Fruit fly (Drosophila melanogaster): Measurements from ENCODE around the gene Ref2.

Ref2 gene

DNA sequence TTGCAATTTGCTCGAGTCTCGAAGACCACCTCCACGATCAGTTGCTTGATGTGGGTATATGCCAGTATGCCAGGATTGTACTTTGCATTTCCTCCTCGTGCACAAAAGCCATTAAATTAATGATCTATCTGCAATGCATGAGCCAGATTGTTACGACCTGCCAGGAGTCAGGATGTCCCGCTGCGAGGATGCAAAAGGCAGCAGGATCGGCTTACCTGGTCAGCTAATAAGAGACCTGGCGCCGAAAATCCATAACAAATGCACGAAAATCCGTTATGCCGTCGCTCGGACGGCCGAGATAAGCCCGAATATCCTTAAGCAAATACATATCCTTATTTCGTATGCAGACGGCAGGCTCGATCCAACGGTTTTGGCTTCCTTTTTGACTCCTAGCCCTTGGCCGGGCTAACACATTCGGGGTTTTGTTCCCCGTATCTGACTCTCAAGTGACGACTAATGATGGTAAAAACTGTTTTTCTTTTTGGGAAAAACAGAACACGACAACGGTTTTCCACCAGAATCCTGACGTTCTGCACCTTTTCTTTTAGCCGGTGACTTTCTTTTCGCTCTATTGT lies 19.9 kb upstream of the Ref2 start:
- no peak for TF ChIP-seq psq (optimal IDR thresholded peaks at IDR 0.05)
- TF ChIP-seq CG8478 (optimal IDR thresholded peaks at IDR 0.05), result no peak
- TF ChIP-seq usp (GFP tag; optimal IDR thresholded peaks at IDR 0.05), result no peak
- no peak for TF ChIP-seq Dll (optimal IDR thresholded peaks at IDR 0.05)
- no peak for TF ChIP-seq EcR (GFP tag; optimal IDR thresholded peaks at IDR 0.05)
- TF ChIP-seq pan (optimal IDR thresholded peaks at IDR 0.05), result no peak

DNA sequence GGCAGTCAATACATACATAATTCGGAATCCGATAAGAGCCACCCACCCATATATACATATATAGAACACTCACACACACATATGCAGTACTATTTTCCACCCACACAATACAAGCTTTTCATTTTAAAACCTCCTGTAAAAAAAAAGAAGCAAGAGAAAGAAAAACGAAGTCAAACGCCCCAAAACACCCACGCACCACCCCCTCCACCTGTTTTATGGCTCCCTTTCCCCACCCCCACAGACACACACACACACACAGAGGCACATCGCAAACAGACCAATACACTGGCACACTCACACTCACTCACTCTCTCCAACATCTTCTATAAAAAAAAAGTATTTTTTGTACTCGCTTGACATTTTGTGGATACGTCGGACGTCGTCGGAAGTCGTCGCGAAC lies 11.2 kb upstream of the Ref2 start:
- no peak for TF ChIP-seq pan (optimal IDR thresholded peaks at IDR 0.05)
- no peak for TF ChIP-seq usp (GFP tag; optimal IDR thresholded peaks at IDR 0.05)
- TF ChIP-seq Dll (optimal IDR thresholded peaks at IDR 0.05), result no peak
- no peak for TF ChIP-seq EcR (GFP tag; optimal IDR thresholded peaks at IDR 0.05)
- no peak for TF ChIP-seq psq (optimal IDR thresholded peaks at IDR 0.05)
- TF ChIP-seq CG8478 (optimal IDR thresholded peaks at IDR 0.05), result no peak

- TF ChIP-seq pan (optimal IDR thresholded peaks at IDR 0.05), result no peak
- TF ChIP-seq CG8478 (optimal IDR thresholded peaks at IDR 0.05), result no peak
- TF ChIP-seq Dll (optimal IDR thresholded peaks at IDR 0.05), result no peak
These were observed 10.7 kb upstream of the Ref2 start, which contains the start of gene pdm2 for dm6 chr2L:12656865-12657264. TSS of gene pdm2 (plus strand) at chr2L:12657165.

- no peak for TF ChIP-seq pan (optimal IDR thresholded peaks at IDR 0.05)
- no peak for TF ChIP-seq CG8478 (optimal IDR thresholded peaks at IDR 0.05)
- TF ChIP-seq Dll (optimal IDR thresholded peaks at IDR 0.05), result peak; percentile 89
- TF ChIP-seq psq (optimal IDR thresholded peaks at IDR 0.05), result no peak
These were observed 9.7 kb upstream of the Ref2 start for dm6 chr2L:12655731-12656326.

dm6 chr2L:12651040-12651439 lies 4.9 kb upstream of the Ref2 start:
- TF ChIP-seq Dll (optimal IDR thresholded peaks at IDR 0.05) (no peak), EcR (GFP tag; optimal IDR thresholded peaks at IDR 0.05) (no peak), usp (GFP tag; optimal IDR thresholded peaks at IDR 0.05) (no peak), CG8478 (optimal IDR thresholded peaks at IDR 0.05) (no peak), pan (optimal IDR thresholded peaks at IDR 0.05) (no peak), psq (optimal IDR thresholded peaks at IDR 0.05) (no peak)

dm6 chr2L:12644301-12644700 lies 1.9 kb downstream of the Ref2 start:
- TF ChIP-seq Dll (optimal IDR thresholded peaks at IDR 0.05), result no peak
- TF ChIP-seq psq (optimal IDR thresholded peaks at IDR 0.05), result no peak
- TF ChIP-seq EcR (GFP tag; optimal IDR thresholded peaks at IDR 0.05), result no peak
- no peak for TF ChIP-seq pan (optimal IDR thresholded peaks at IDR 0.05)
- TF ChIP-seq usp (GFP tag; optimal IDR thresholded peaks at IDR 0.05), result no peak
- no peak for TF ChIP-seq CG8478 (optimal IDR thresholded peaks at IDR 0.05)

DNA sequence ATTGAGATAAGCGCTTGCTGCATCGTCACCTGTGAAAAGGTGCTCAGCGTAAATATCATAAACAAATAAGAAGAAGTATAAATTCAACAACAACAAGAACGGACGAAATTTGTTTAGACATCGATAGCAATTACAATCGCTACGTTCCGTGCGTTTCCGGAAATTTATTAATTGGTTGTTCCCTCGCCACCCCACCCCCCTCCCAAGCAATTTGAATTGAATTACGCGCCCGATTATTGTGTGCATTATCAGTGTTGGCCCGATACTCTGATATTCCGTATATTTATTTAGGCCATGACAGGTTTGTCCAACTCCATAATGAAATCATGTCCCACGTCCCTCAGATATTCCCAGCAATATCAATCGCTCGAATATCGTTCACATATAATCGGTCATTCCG lies 4.6 kb downstream of the Ref2 start:
- TF ChIP-seq CG8478 (optimal IDR thresholded peaks at IDR 0.05), result no peak
- TF ChIP-seq pan (optimal IDR thresholded peaks at IDR 0.05), result no peak
- TF ChIP-seq Dll (optimal IDR thresholded peaks at IDR 0.05), result no peak

- TF ChIP-seq psq (optimal IDR thresholded peaks at IDR 0.05), result no peak
- no peak for TF ChIP-seq Dll (optimal IDR thresholded peaks at IDR 0.05)
- TF ChIP-seq pan (optimal IDR thresholded peaks at IDR 0.05), result no peak
- TF ChIP-seq usp (GFP tag; optimal IDR thresholded peaks at IDR 0.05), result no peak
- no peak for TF ChIP-seq CG8478 (optimal IDR thresholded peaks at IDR 0.05)
These were observed 13.0 kb downstream of the Ref2 start for dm6 chr2L:12633125-12633524.

DNA sequence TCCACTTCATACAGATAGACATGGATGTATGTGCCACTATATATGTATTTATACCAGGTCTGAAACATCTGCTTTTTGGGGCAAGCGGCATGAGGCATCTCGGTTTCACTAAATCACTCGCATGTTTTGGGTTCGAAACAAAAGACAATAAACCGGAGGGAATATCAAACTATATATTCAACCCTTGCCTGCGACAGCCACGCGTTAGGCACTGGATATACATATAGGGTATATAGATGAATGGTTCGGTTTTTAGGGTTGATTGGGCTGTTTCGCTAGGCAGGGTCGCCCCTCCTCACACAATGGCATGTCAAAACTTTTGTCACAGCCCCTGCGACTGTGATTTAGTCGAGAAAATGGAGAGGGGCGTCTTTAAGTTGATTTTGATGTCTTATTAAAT lies 23.1 kb downstream of the Ref2 start:
- TF ChIP-seq Dll (optimal IDR thresholded peaks at IDR 0.05) (no peak), usp (GFP tag; optimal IDR thresholded peaks at IDR 0.05) (no peak), EcR (GFP tag; optimal IDR thresholded peaks at IDR 0.05) (no peak), psq (optimal IDR thresholded peaks at IDR 0.05) (no peak), CG8478 (optimal IDR thresholded peaks at IDR 0.05) (no peak), pan (optimal IDR thresholded peaks at IDR 0.05) (no peak)

dm6 chr2L:12618016-12618675 lies 28.0 kb downstream of the Ref2 start:
- TF ChIP-seq CG8478 (optimal IDR thresholded peaks at IDR 0.05), result no peak
- peak; percentile 92 for TF ChIP-seq Dll (optimal IDR thresholded peaks at IDR 0.05)

DNA sequence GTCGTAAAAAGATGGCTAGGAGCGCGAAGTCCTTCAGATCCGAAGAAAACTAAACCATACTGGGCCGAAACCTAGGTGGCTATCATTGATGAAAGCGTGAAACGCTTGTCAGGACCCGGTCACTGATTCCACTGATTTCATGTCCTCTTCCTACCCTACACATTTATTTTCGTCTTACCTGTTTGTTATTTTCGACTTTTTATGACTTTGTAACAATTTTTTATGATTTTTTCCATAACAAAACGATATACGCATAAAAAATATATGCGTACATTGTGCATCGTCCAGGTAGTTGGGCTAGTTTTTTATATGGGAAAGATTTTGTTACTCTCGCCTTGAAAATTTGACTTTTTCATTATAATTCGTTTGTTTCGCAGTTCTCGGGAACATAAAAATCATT lies 29.4 kb downstream of the Ref2 start:
- TF ChIP-seq psq (optimal IDR thresholded peaks at IDR 0.05), result no peak
- TF ChIP-seq Dll (optimal IDR thresholded peaks at IDR 0.05), result no peak
- no peak for TF ChIP-seq usp (GFP tag; optimal IDR thresholded peaks at IDR 0.05)
- TF ChIP-seq EcR (GFP tag; optimal IDR thresholded peaks at IDR 0.05), result no peak
- TF ChIP-seq CG8478 (optimal IDR thresholded peaks at IDR 0.05), result no peak
- TF ChIP-seq pan (optimal IDR thresholded peaks at IDR 0.05), result no peak

- TF ChIP-seq Dll (optimal IDR thresholded peaks at IDR 0.05) (no peak), EcR (GFP tag; optimal IDR thresholded peaks at IDR 0.05) (no peak), usp (GFP tag; optimal IDR thresholded peaks at IDR 0.05) (no peak), pan (optimal IDR thresholded peaks at IDR 0.05) (no peak), CG8478 (optimal IDR thresholded peaks at IDR 0.05) (no peak), psq (optimal IDR thresholded peaks at IDR 0.05) (no peak)
These were observed 30.2 kb downstream of the Ref2 start for dm6 chr2L:12615940-12616450.

- TF ChIP-seq EcR (GFP tag; optimal IDR thresholded peaks at IDR 0.05), result no peak
- TF ChIP-seq CG8478 (optimal IDR thresholded peaks at IDR 0.05), result no peak
These were observed 33.2 kb downstream of the Ref2 start for dm6 chr2L:12612991-12613390.

Data from whole organism.